Fruit fly (Drosophila melanogaster) whole organism, embryonic: ENCODE measurements around the gene CG13369.

Source experiments
- Adf1 ChIP-seq: fragments of 200-800 bp; sonication (Bioruptor generic); IDR thresholded peaks from 2 replicates; pipeline ENCODE4 v1.3.6; 2022; ENCODE audit warnings: missing biosample characterization, missing genetic modification characterization
- BEAF-32 ChIP-seq: fragments of 200-800 bp; sonication (Bioruptor generic); optimal IDR thresholded peaks from 3 replicates; lab custom pipeline; 2017; ENCODE audit warnings: missing biosample characterization, missing genetic modification characterization, mild to moderate bottlenecking, moderate library complexity, missing genetic modification reagents
- CG10147 ChIP-seq: fragments of 200-800 bp; sonication (Bioruptor generic); optimal IDR thresholded peaks from 2 replicates; lab custom pipeline; 2019; ENCODE audit warnings: missing biosample characterization, mild to moderate bottlenecking, missing genetic modification characterization, moderate library complexity
- CG10366 ChIP-seq: fragments of 200-800 bp; sonication (Bioruptor generic); IDR thresholded peaks from 2 replicates; pipeline ENCODE4 v1.3.6; 2022; ENCODE audit warnings: missing biosample characterization, missing genetic modification characterization
- CG10654 ChIP-seq: fragments of 200-800 bp; sonication (Bioruptor generic); optimal IDR thresholded peaks from 2 replicates; lab custom pipeline; 2016; ENCODE audit warnings: missing biosample characterization, missing genetic modification characterization
- CG11247 ChIP-seq: fragments of 200-800 bp; sonication (Bioruptor generic); IDR thresholded peaks from 2 replicates; pipeline ENCODE4 v1.3.6; 2022; ENCODE audit warnings: missing biosample characterization, missing genetic modification characterization
- CG13296 ChIP-seq: fragments of 200-800 bp; sonication (Bioruptor generic); optimal IDR thresholded peaks from 3 replicates; lab custom pipeline; 2018; ENCODE audit warnings: missing biosample characterization, mild to moderate bottlenecking, missing genetic modification characterization
- CG14667 ChIP-seq: fragments of 200-800 bp; sonication (Bioruptor generic); IDR thresholded peaks from 2 replicates; pipeline ENCODE4 v1.3.6; 2022; ENCODE audit warnings: missing biosample characterization, missing genetic modification characterization
- CG17186 ChIP-seq: fragments of 200-800 bp; sonication (Bioruptor generic); optimal IDR thresholded peaks from 3 replicates; lab custom pipeline; 2017; ENCODE audit warnings: missing biosample characterization, missing genetic modification reagents, missing genetic modification characterization
- CG17612 ChIP-seq: fragments of 200-800 bp; sonication (Bioruptor generic); IDR thresholded peaks from 2 replicates; pipeline ENCODE4 v1.3.6; 2022; ENCODE audit warnings: missing biosample characterization, missing genetic modification characterization
- CG1792 ChIP-seq: fragments of 200-800 bp; sonication (Bioruptor generic); optimal IDR thresholded peaks from 2 replicates; lab custom pipeline; 2016; ENCODE audit warnings: missing biosample characterization, missing genetic modification characterization
- CG2889 ChIP-seq: fragments of 200-800 bp; sonication (Bioruptor generic); IDR thresholded peaks from 3 replicates; pipeline ENCODE4 v1.3.6; 2022; ENCODE audit warnings: missing biosample characterization, missing genetic modification characterization
- CG42726 ChIP-seq: fragments of 200-800 bp; sonication (Bioruptor generic); IDR thresholded peaks from 2 replicates; pipeline ENCODE4 v1.3.6; 2022; ENCODE audit warnings: missing biosample characterization, missing genetic modification characterization; ENCODE audit not compliant: partially characterized antibody
- CG4328 ChIP-seq: fragments of 200-800 bp; sonication (Bioruptor generic); optimal IDR thresholded peaks from 3 replicates; lab custom pipeline; 2017; ENCODE audit warnings: missing biosample characterization, missing genetic modification reagents, missing genetic modification characterization
- CG4360 ChIP-seq: fragments of 200-800 bp; sonication (Bioruptor generic); IDR thresholded peaks from 2 replicates; pipeline ENCODE4 v1.3.6; 2022; ENCODE audit warnings: missing biosample characterization, missing genetic modification characterization
- CG7839 ChIP-seq: fragments of 200-800 bp; sonication (Bioruptor generic); optimal IDR thresholded peaks from 3 replicates; lab custom pipeline; 2018; ENCODE audit warnings: missing biosample characterization, mild to moderate bottlenecking, missing genetic modification characterization, moderate library complexity
- CG7963 ChIP-seq: fragments of 200-800 bp; sonication (Bioruptor generic); IDR thresholded peaks from 3 replicates; pipeline ENCODE4 v1.3.6; 2022; ENCODE audit warnings: missing biosample characterization, missing genetic modification characterization; ENCODE audit not compliant: partially characterized antibody
- CG7987 ChIP-seq: fragments of 200-800 bp; sonication (Bioruptor generic); optimal IDR thresholded peaks from 2 replicates; lab custom pipeline; 2018; ENCODE audit warnings: missing biosample characterization, mild to moderate bottlenecking, missing genetic modification characterization, moderate library complexity
- CTCF ChIP-seq: fragments of 200-800 bp; sonication (Bioruptor generic); optimal IDR thresholded peaks from 2 replicates; lab custom pipeline; 2017; ENCODE audit warnings: missing biosample characterization, mild to moderate bottlenecking, missing genetic modification characterization, moderate library complexity
- CkIIα-i1 ChIP-seq: fragments of 200-800 bp; sonication (Bioruptor generic); IDR thresholded peaks from 2 replicates; pipeline ENCODE4 v1.3.6; 2022; ENCODE audit warnings: missing biosample characterization, missing genetic modification characterization
- CoRest ChIP-seq: fragments of 200-800 bp; sonication (Bioruptor generic); optimal IDR thresholded peaks from 3 replicates; lab custom pipeline; 2018; ENCODE audit warnings: missing biosample characterization, mild to moderate bottlenecking, missing genetic modification characterization, moderate library complexity
- Dip2 ChIP-seq: fragments of 200-800 bp; sonication (Bioruptor generic); IDR thresholded peaks from 2 replicates; pipeline ENCODE4 v1.3.6; 2022; ENCODE audit warnings: missing biosample characterization, missing genetic modification characterization
- Eip74EF ChIP-seq, 2 experiments: fragments of 200-800 bp in 1 of 2; fragments of >200 bp in 1 of 2; sonication (Bioruptor generic) in 1 of 2; optimal IDR thresholded peaks; 2 replicates each; lab custom pipeline; 2017 to 2019; ENCODE audit warnings: missing biosample characterization in 2 of 2, missing genetic modification characterization in 2 of 2, mild to moderate bottlenecking in 1 of 2, moderate library complexity in 1 of 2
- HLH4C ChIP-seq: fragments of 200-800 bp; sonication (Bioruptor generic); IDR thresholded peaks from 3 replicates; pipeline ENCODE4 v1.3.6; 2022; ENCODE audit warnings: missing biosample characterization, missing genetic modification characterization; ENCODE audit not compliant: partially characterized antibody
- Hmx ChIP-seq: fragments of 200-800 bp; sonication (Bioruptor generic); optimal IDR thresholded peaks from 2 replicates; lab custom pipeline; 2016; ENCODE audit warnings: missing biosample characterization, missing genetic modification characterization
- Opbp ChIP-seq: fragments of 200-800 bp; sonication (Bioruptor generic); IDR thresholded peaks from 3 replicates; pipeline ENCODE4 v1.3.6; 2022; ENCODE audit warnings: missing biosample characterization, missing genetic modification characterization; ENCODE audit not compliant: partially characterized antibody
- Ravus ChIP-seq: fragments of 200-800 bp; sonication (Bioruptor generic); IDR thresholded peaks from 2 replicates; pipeline ENCODE4 v1.3.6; 2022; ENCODE audit warnings: missing biosample characterization, missing genetic modification characterization
- Sin3A ChIP-seq: fragments of >200 bp; optimal IDR thresholded peaks from 2 replicates; lab custom pipeline; 2018
- Stat92E ChIP-seq, 3 experiments: fragments of >200 bp in 2 of 3; fragments of 200-800 bp in 1 of 3; sonication (Bioruptor generic) in 1 of 3; optimal IDR thresholded peaks; 2 replicates each; lab custom pipeline; 2017 to 2019; ENCODE audit warnings: missing biosample characterization in 3 of 3, missing genetic modification characterization in 3 of 3, mild to moderate bottlenecking in 1 of 3, moderate library complexity in 1 of 3
- chn ChIP-seq: fragments of 200-800 bp; sonication (Bioruptor generic); optimal IDR thresholded peaks from 2 replicates; lab custom pipeline; 2016; ENCODE audit warnings: missing biosample characterization, missing genetic modification characterization
- gcm ChIP-seq: fragments of 200-800 bp; sonication (Bioruptor generic); optimal IDR thresholded peaks from 2 replicates; lab custom pipeline; 2019; ENCODE audit warnings: missing biosample characterization, mild to moderate bottlenecking, missing genetic modification characterization, moderate library complexity
- grn ChIP-seq: fragments of 200-800 bp; sonication (Bioruptor generic); optimal IDR thresholded peaks from 3 replicates; lab custom pipeline; 2017; ENCODE audit warnings: missing biosample characterization, missing genetic modification characterization
- gsb ChIP-seq: fragments of 200-800 bp; sonication (Bioruptor generic); IDR thresholded peaks from 2 replicates; pipeline ENCODE4 v1.3.6; 2022; ENCODE audit warnings: missing biosample characterization, missing genetic modification characterization
- h ChIP-seq: fragments of >200 bp; optimal IDR thresholded peaks from 2 replicates; lab custom pipeline; 2017
- jigr1 ChIP-seq: fragments of 200-800 bp; sonication (Bioruptor generic); IDR thresholded peaks from 3 replicates; pipeline ENCODE4 v1.3.6; 2022; ENCODE audit warnings: missing biosample characterization, missing genetic modification characterization
- jumu ChIP-seq: fragments of 200-800 bp; sonication (Bioruptor generic); optimal IDR thresholded peaks from 3 replicates; lab custom pipeline; 2016; ENCODE audit warnings: missing biosample characterization, missing genetic modification characterization
- maf-S ChIP-seq: fragments of 200-800 bp; sonication (Bioruptor generic); optimal IDR thresholded peaks from 2 replicates; lab custom pipeline; 2016; ENCODE audit warnings: missing biosample characterization, missing genetic modification characterization
- nerfin-1 ChIP-seq: fragments of 200-800 bp; sonication (Bioruptor generic); optimal IDR thresholded peaks from 3 replicates; lab custom pipeline; 2019; ENCODE audit warnings: missing biosample characterization, mild to moderate bottlenecking, missing genetic modification characterization, moderate library complexity
- pan ChIP-seq, 4 experiments: fragments of >200 bp in 3 of 4; fragments of 200-800 bp in 1 of 4; sonication (Bioruptor generic) in 1 of 4; optimal IDR thresholded peaks in 3 of 4; IDR thresholded peaks in 1 of 4; 2 replicates each; pipeline versions ENCODE4 v1.3.6 to Lab custom; 2017 to 2022; ENCODE audit warnings: missing biosample characterization in 2 of 4, missing genetic modification characterization in 2 of 4, mixed read lengths in 1 of 4
- pros ChIP-seq: fragments of 200-800 bp; sonication (Bioruptor generic); optimal IDR thresholded peaks from 3 replicates; lab custom pipeline; 2019; ENCODE audit warnings: missing biosample characterization, mild to moderate bottlenecking, missing genetic modification characterization, moderate library complexity
- run ChIP-seq: fragments of 200-800 bp; sonication (Bioruptor generic); optimal IDR thresholded peaks from 3 replicates; lab custom pipeline; 2018; ENCODE audit warnings: missing biosample characterization, mild to moderate bottlenecking, missing genetic modification characterization
- schlank ChIP-seq: fragments of 200-800 bp; sonication (Bioruptor generic); optimal IDR thresholded peaks from 2 replicates; lab custom pipeline; 2018; ENCODE audit warnings: missing biosample characterization, mild to moderate bottlenecking, missing genetic modification characterization
- scrt ChIP-seq: fragments of 200-800 bp; sonication (Bioruptor generic); optimal IDR thresholded peaks from 2 replicates; lab custom pipeline; 2018; ENCODE audit warnings: missing biosample characterization, mild to moderate bottlenecking, missing genetic modification characterization, moderate library complexity
- sens-2 ChIP-seq: fragments of 200-800 bp; sonication (Bioruptor generic); IDR thresholded peaks from 2 replicates; pipeline ENCODE4 v1.3.6; 2022; ENCODE audit warnings: missing biosample characterization, missing genetic modification characterization
- seq ChIP-seq: fragments of 200-800 bp; sonication (Bioruptor generic); IDR thresholded peaks from 2 replicates; pipeline ENCODE4 v1.3.6; 2022; ENCODE audit warnings: missing biosample characterization, missing genetic modification characterization
- sr ChIP-seq: fragments of 200-800 bp; sonication (Bioruptor generic); IDR thresholded peaks from 3 replicates; pipeline ENCODE4 v1.3.6; 2022; ENCODE audit warnings: missing biosample characterization, missing genetic modification characterization
- stwl ChIP-seq: fragments of 200-800 bp; sonication (Bioruptor generic); optimal IDR thresholded peaks from 3 replicates; lab custom pipeline; 2018; ENCODE audit warnings: missing biosample characterization, mild to moderate bottlenecking, missing genetic modification characterization, moderate library complexity
- sug ChIP-seq: fragments of 200-800 bp; optimal IDR thresholded peaks from 2 replicates; lab custom pipeline; 2019; ENCODE audit warnings: missing biosample characterization, mild to moderate bottlenecking, missing genetic modification characterization, moderate library complexity
- wor ChIP-seq: fragments of 200-800 bp; sonication (Bioruptor generic); IDR thresholded peaks from 2 replicates; pipeline ENCODE4 v1.3.6; 2022; ENCODE audit warnings: missing biosample characterization, missing genetic modification characterization

CG13369 gene

DNA sequence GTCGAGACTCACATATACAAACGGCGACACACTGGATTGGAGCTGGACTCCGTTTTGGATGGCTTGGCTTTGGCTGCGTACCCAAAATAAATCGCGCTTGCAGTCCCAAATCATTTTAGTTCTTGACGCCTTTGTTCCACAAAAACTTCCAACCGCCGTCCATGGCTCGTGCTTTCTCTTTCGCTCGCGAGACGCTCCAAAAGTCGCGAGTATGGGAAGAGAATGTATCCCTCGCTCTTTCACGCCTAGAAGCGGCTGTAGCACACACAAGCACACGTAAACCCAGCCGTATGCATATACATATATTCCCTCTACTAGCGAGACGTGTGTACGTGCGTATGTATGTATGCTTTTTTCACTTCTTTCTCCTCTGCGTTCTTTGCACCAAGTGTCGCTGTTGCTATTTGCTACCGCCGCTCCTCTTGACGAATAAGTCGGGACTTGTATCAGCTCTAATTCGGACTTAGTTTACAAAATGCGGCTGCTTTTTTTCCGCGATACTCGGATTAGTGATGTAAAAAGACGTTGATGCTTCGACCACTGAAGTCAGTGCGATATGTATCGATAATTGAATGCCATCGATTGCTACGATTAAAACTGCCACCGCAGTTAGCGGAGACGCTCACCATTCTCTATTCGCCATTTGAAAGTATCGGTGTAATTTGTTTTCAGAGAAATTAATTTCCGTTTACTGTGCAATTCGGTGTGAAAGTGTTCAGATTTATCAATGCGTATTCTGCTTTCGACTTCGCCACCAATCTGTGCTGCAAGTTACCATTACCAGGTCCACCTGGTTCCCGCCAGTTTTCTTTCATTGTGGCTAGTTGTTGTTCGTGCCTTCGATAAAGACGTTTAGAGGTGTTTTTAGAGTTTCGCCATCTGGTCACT, 32.5 kb downstream of the CG13369 start, which contains the start of the genes Hmt4-20 and SkpA:
Gene Hmt4-20, minus strand, starts transcription at position 542 of the 888 bp plus-strand sequence.
Gene SkpA, plus strand, starts transcription at position 623 of the 888 bp plus-strand sequence.
- no peak for TF ChIP-seq Dip2
- TF ChIP-seq maf-S (GFP tag; lab: Kevin White, UChicago), result no peak
- no peak for TF ChIP-seq seq
- TF ChIP-seq Ravus (GFP tag; lab: Robert Waterston, UW), result no peak
- TF ChIP-seq CG10366 (GFP tag; lab: Robert Waterston, UW), result no peak
- TF ChIP-seq CG42726, result peak; percentile 96
- TF ChIP-seq Sin3A, result peak; percentile 100
- no peak for TF ChIP-seq CG7839 (tag; lab: Kevin White, UChicago)
- peak; percentile 65 for TF ChIP-seq CG17186 (GFP tag; lab: Kevin White, UChicago)
- no peak for TF ChIP-seq CkIIα-i1 (GFP tag; lab: Robert Waterston, UW)
- TF ChIP-seq CTCF (GFP tag; lab: Kevin White, UChicago), result peak; percentile 53
- TF ChIP-seq pros (GFP tag; lab: Kevin White, UChicago), result no peak
- no peak for TF ChIP-seq CG7987 (GFP tag; lab: Kevin White, UChicago)
- TF ChIP-seq CG1792 (GFP tag; lab: Kevin White, UChicago), result no peak
- peak; percentile 88 for TF ChIP-seq CG7963 (GFP tag; lab: Robert Waterston, UW)
- TF ChIP-seq Opbp, result peak; percentile 93
- TF ChIP-seq Eip74EF (GFP tag; optimal IDR thresholded peaks at IDR 0.05; lab: Kevin White, UChicago), result no peak
- no peak for TF ChIP-seq sens-2 (GFP tag; lab: Robert Waterston, UW)
- TF ChIP-seq schlank (tag; lab: Kevin White, UChicago), result no peak
- no peak for TF ChIP-seq CG10654 (GFP tag; lab: Kevin White, UChicago)
- peak; percentile 25 for TF ChIP-seq CoRest (tag; lab: Kevin White, UChicago)
- TF ChIP-seq CG11247 (GFP tag; lab: Robert Waterston, UW), result no peak
- TF ChIP-seq BEAF-32, result peak; percentile 99
- TF ChIP-seq h (lab: Kevin White, UChicago), result no peak
- no peak for TF ChIP-seq wor
- no peak for TF ChIP-seq CG4360 (GFP tag; lab: Robert Waterston, UW)
- TF ChIP-seq jigr1 (GFP tag; lab: Robert Waterston, UW), result no peak
- TF ChIP-seq scrt (GFP tag; lab: Kevin White, UChicago), result no peak
- TF ChIP-seq Hmx (GFP tag; lab: Kevin White, UChicago), result no peak
- TF ChIP-seq grn (GFP tag; lab: Kevin White, UChicago), result no peak
- no peak for TF ChIP-seq sr
- no peak for TF ChIP-seq CG2889
- no peak for TF ChIP-seq gsb (GFP tag; lab: Robert Waterston, UW)
- TF ChIP-seq CG4328 (GFP tag; lab: Kevin White, UChicago), result no peak
- TF ChIP-seq sug, result peak; percentile 14
- TF ChIP-seq Adf1, result no peak; the same call in 1 of the 2 replicates
- TF ChIP-seq HLH4C (GFP tag; lab: Robert Waterston, UW), result peak; percentile 89
- TF ChIP-seq chn (GFP tag; lab: Kevin White, UChicago), result no peak
- peak; percentile 43 for TF ChIP-seq jumu
- TF ChIP-seq CG14667, result no peak
- TF ChIP-seq run (tag; lab: Kevin White, UChicago), result no peak
- no peak for TF ChIP-seq pan (optimal IDR thresholded peaks at IDR 0.05; lab: Kevin White, UChicago)
- no peak for TF ChIP-seq pan (GFP tag; optimal IDR thresholded peaks at IDR 0.05 in 1 of 2, IDR thresholded peaks at IDR 0.05 in 1 of 2)
- no peak for TF ChIP-seq nerfin-1
- TF ChIP-seq stwl, result peak; percentile 16
- TF ChIP-seq Stat92E (GFP tag; optimal IDR thresholded peaks at IDR 0.05; lab: Kevin White, UChicago), result no peak
- no peak for TF ChIP-seq gcm (GFP tag; lab: Kevin White, UChicago)
- no peak for TF ChIP-seq CG13296
- no peak for TF ChIP-seq CG10147 (GFP tag; lab: Kevin White, UChicago)
- TF ChIP-seq CG17612 (GFP tag; lab: Robert Waterston, UW), result no peak
